Worm (Caenorhabditis elegans) whole organism, L1 larva: Measurements from ENCODE around the gene F18E3.13.

Experiments
- ama-1 ChIP-seq: fragments of 150-350 bp; optimal IDR thresholded peaks from 2 replicates; lab custom pipeline; 2014
- dpl-1 ChIP-seq, 3 experiments: fragments of 150-350 bp in 2 of 3; sonication (generic microtip) in 1 of 3; optimal IDR thresholded peaks; 2 replicates each; lab custom pipeline; 2014 to 2017; ENCODE audit warnings: missing biosample characterization in 3 of 3, missing genetic modification characterization in 3 of 3, missing genetic modification reagents in 3 of 3
- lin-15B ChIP-seq: fragments of 150-350 bp; sonication (generic microtip); optimal IDR thresholded peaks from 3 replicates; lab custom pipeline; 2014; ENCODE audit warnings: missing biosample characterization, missing genetic modification characterization
- mdl-1 ChIP-seq, 2 experiments: fragments of 150-350 bp; optimal IDR thresholded peaks; 2 replicates each; lab custom pipeline; 2014 to 2017; ENCODE audit warnings: missing biosample characterization in 2 of 2, missing genetic modification characterization in 2 of 2, inconsistent platforms in 1 of 2
- unc-130 ChIP-seq: fragments of 150-350 bp; optimal IDR thresholded peaks from 2 replicates; lab custom pipeline; 2017; ENCODE audit warnings: missing biosample characterization, missing genetic modification characterization, inconsistent platforms

- TF ChIP-seq ama-1 (lab: Kevin White, UChicago) (no peak), unc-130 (tag; lab: Kevin White, UChicago) (no peak), lin-15B (no peak), dpl-1 (GFP tag; optimal IDR thresholded peaks at IDR 0.05; lab: Kevin White, UChicago) (no peak), mdl-1 (tag; optimal IDR thresholded peaks at IDR 0.05; lab: Kevin White, UChicago) (no peak)
Measured at ce11 chrV:7446965-7447364, 31.0 kb downstream of the F18E3.13 start, which contains the start of gene F25E5.5.
